Worm (Caenorhabditis elegans) whole organism, young adult: Measurements from ENCODE around the gene str-89.

Experiments
- B0336.3 ChIP-seq: fragments of 200-800 bp; sonication (Bioruptor generic); IDR thresholded peaks from 2 replicates; pipeline ENCODE4 v1.3.6; 2022; ENCODE audit warnings: missing genetic modification characterization, missing compliant biosample characterization
- F39B2.1 ChIP-seq: fragments of 200-800 bp; sonication (Bioruptor generic); IDR thresholded peaks from 2 replicates; pipeline ENCODE4 v1.3.6; 2022; ENCODE audit warnings: missing genetic modification reagents, missing genetic modification characterization, missing compliant biosample characterization
- F57C9.4 ChIP-seq: sonication (generic microtip); optimal IDR thresholded peaks from 2 replicates; lab custom pipeline; 2017; ENCODE audit warnings: mild to moderate bottlenecking, missing genetic modification characterization, missing compliant biosample characterization
- K11D2.4 ChIP-seq: fragments of 200-800 bp; sonication (Bioruptor generic); IDR thresholded peaks from 2 replicates; pipeline ENCODE4 v1.3.6; 2022; ENCODE audit warnings: missing genetic modification reagents, missing genetic modification characterization, missing compliant biosample characterization
- Y95B8A.8 ChIP-seq: fragments of 200-800 bp; sonication (Bioruptor generic); IDR thresholded peaks from 2 replicates; pipeline ENCODE4 v1.3.6; 2022; ENCODE audit warnings: missing genetic modification reagents, missing genetic modification characterization, missing compliant biosample characterization
- aptf-3 ChIP-seq: fragments of 200-800 bp; sonication (Bioruptor generic); IDR thresholded peaks from 2 replicates; pipeline ENCODE4 v1.3.6; 2022; ENCODE audit warnings: missing genetic modification characterization, missing compliant biosample characterization
- athp-1 ChIP-seq: sonication (generic microtip); optimal IDR thresholded peaks from 2 replicates; lab custom pipeline; 2017; ENCODE audit warnings: mild to moderate bottlenecking, missing genetic modification characterization, missing compliant biosample characterization
- attf-6 ChIP-seq: fragments of 200-800 bp; sonication (Bioruptor generic); IDR thresholded peaks from 2 replicates; pipeline ENCODE4 v1.3.6; 2022; ENCODE audit warnings: missing genetic modification reagents, missing genetic modification characterization, missing compliant biosample characterization
- cebp-1 ChIP-seq, 2 experiments: fragments of 200-800 bp in 1 of 2; sonication (Bioruptor generic) in 1 of 2; sonication (generic microtip) in 1 of 2; IDR thresholded peaks in 1 of 2; optimal IDR thresholded peaks in 1 of 2; 2 replicates each; pipeline versions ENCODE4 v1.3.6 to Lab custom; 2017 to 2022; ENCODE audit warnings: missing compliant biosample characterization in 2 of 2, missing genetic modification characterization in 2 of 2, mild to moderate bottlenecking in 1 of 2, missing genetic modification reagents in 1 of 2, moderate library complexity in 1 of 2
- dpff-1 ChIP-seq: sonication (generic microtip); optimal IDR thresholded peaks from 2 replicates; lab custom pipeline; 2017; ENCODE audit warnings: mild to moderate bottlenecking, missing genetic modification characterization, missing compliant biosample characterization
- ets-4 ChIP-seq: fragments of 200-800 bp; sonication (Bioruptor generic); optimal IDR thresholded peaks from 2 replicates; lab custom pipeline; 2018; ENCODE audit warnings: mild to moderate bottlenecking, missing genetic modification characterization, missing compliant biosample characterization
- hsf-1 ChIP-seq: fragments of 200-800 bp; sonication (Bioruptor generic); IDR thresholded peaks from 2 replicates; pipeline ENCODE4 v1.3.6; 2022; ENCODE audit warnings: missing genetic modification reagents, missing genetic modification characterization, missing compliant biosample characterization
- lag-1 ChIP-seq: fragments of 200-800 bp; sonication (Bioruptor generic); IDR thresholded peaks from 2 replicates; pipeline ENCODE4 v1.3.6; 2022; ENCODE audit warnings: missing genetic modification reagents, missing genetic modification characterization, missing compliant biosample characterization
- let-607 ChIP-seq, 2 experiments: fragments of 200-800 bp in 1 of 2; sonication (Bioruptor generic) in 1 of 2; sonication (generic microtip) in 1 of 2; optimal IDR thresholded peaks; 2 replicates each; lab custom pipeline; 2016 to 2018; ENCODE audit warnings: mild to moderate bottlenecking in 2 of 2, missing compliant biosample characterization in 2 of 2, missing genetic modification characterization in 2 of 2, moderate library complexity in 2 of 2, missing genotype in 1 of 2
- madf-3 ChIP-seq: fragments of 200-800 bp; sonication (Bioruptor generic); IDR thresholded peaks from 2 replicates; pipeline ENCODE4 v1.3.6; 2022; ENCODE audit warnings: missing genetic modification reagents, missing genetic modification characterization, missing compliant biosample characterization
- mes-4 ChIP-seq: sonication (generic microtip); optimal IDR thresholded peaks from 2 replicates; lab custom pipeline; 2016; ENCODE audit warnings: missing genotype, missing genetic modification characterization, missing compliant biosample characterization
- nfya-1 ChIP-seq: sonication (generic microtip); optimal IDR thresholded peaks from 2 replicates; lab custom pipeline; 2017; ENCODE audit warnings: antibody characterized with exemption, missing compliant biosample characterization, missing genetic modification characterization, borderline replicate concordance; ENCODE audit not compliant: insufficient read depth
- nfyb-1 ChIP-seq: fragments of 200-800 bp; sonication (Bioruptor generic); IDR thresholded peaks from 2 replicates; pipeline ENCODE4 v1.3.6; 2022; ENCODE audit warnings: missing genetic modification reagents, missing genetic modification characterization, missing compliant biosample characterization
- nhr-120 ChIP-seq: fragments of 200-800 bp; sonication (Bioruptor generic); IDR thresholded peaks from 2 replicates; pipeline ENCODE4 v1.3.6; 2022; ENCODE audit warnings: missing genetic modification characterization, missing compliant biosample characterization
- nhr-80 ChIP-seq: sonication (generic microtip); optimal IDR thresholded peaks from 2 replicates; lab custom pipeline; 2016; ENCODE audit warnings: missing genetic modification characterization, missing compliant biosample characterization
- nhr-90 ChIP-seq: sonication (generic microtip); optimal IDR thresholded peaks from 2 replicates; lab custom pipeline; 2016; ENCODE audit warnings: missing genotype, mild to moderate bottlenecking, missing genetic modification characterization, missing compliant biosample characterization
- pha-4 ChIP-seq: fragments of 150-350 bp; sonication (generic microtip); optimal IDR thresholded peaks from 2 replicates; lab custom pipeline; 2014; ENCODE audit warnings: missing biosample characterization, missing genetic modification reagents, missing genetic modification characterization
- repo-1 ChIP-seq: sonication (generic microtip); optimal IDR thresholded peaks from 2 replicates; lab custom pipeline; 2017; ENCODE audit warnings: mild to moderate bottlenecking, missing genetic modification characterization, missing compliant biosample characterization
- sdz-38 ChIP-seq: sonication (generic microtip); optimal IDR thresholded peaks from 2 replicates; lab custom pipeline; 2016; ENCODE audit warnings: missing genotype, missing genetic modification characterization, missing compliant biosample characterization
- snpc-1.1 ChIP-seq: sonication (generic microtip); optimal IDR thresholded peaks from 2 replicates; lab custom pipeline; 2017; ENCODE audit warnings: missing genetic modification characterization, mild to moderate bottlenecking, missing compliant biosample characterization, antibody characterized with exemption, moderate library complexity, missing genotype, missing genetic modification reagents; ENCODE audit not compliant: insufficient read depth
- snpc-1.3 ChIP-seq: sonication (generic microtip); optimal IDR thresholded peaks from 2 replicates; lab custom pipeline; 2017; ENCODE audit warnings: missing genetic modification characterization, mild to moderate bottlenecking, missing compliant biosample characterization, antibody characterized with exemption, moderate library complexity, missing genotype, missing genetic modification reagents; ENCODE audit not compliant: insufficient read depth
- zfh-2 ChIP-seq: fragments of 200-800 bp; sonication (Bioruptor generic); conservative IDR thresholded peaks from 2 replicates; pipeline ENCODE4 v1.3.6; 2022; ENCODE audit warnings: missing genetic modification reagents, missing genetic modification characterization, missing compliant biosample characterization
- zim-3 ChIP-seq: sonication (generic microtip); optimal IDR thresholded peaks from 2 replicates; lab custom pipeline; 2017; ENCODE audit warnings: mild to moderate bottlenecking, missing genetic modification characterization, moderate library complexity, missing compliant biosample characterization
- ztf-22 ChIP-seq: fragments of 200-800 bp; sonication (Bioruptor generic); optimal IDR thresholded peaks from 2 replicates; lab custom pipeline; 2018; ENCODE audit warnings: mild to moderate bottlenecking, missing genetic modification characterization, moderate library complexity, missing compliant biosample characterization

str-89 gene

DNA sequence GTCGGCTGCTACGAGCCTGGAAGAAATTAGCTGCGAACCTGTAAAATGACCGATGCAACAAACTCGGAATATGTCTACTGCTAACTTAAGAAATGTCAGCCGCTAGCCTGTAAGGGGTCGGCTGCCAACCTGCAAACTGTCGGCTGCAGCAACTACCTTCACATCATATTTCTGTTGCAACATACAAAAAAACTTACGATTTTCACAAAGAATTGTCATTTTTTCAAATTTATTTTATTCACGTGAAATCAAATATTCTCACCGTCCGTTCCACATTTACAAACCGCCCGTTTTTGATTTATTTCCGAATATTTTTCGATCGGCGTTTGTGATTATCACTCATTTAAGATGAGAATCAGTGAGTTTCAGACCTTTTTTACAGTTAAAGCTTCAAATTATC is 31.0 kb downstream of the str-89 start, which contains the start of gene Y26G10.6 (continued):
- TF ChIP-seq B0336.3 (GFP tag; lab: Robert Waterston, UW) (no peak), zim-3 (tag; lab: Kevin White, UChicago) (no peak), cebp-1 (GFP tag; IDR thresholded peaks at IDR 0.05; lab: Robert Waterston, UW) (no peak), cebp-1 (tag; optimal IDR thresholded peaks at IDR 0.05; lab: Kevin White, UChicago) (no peak), hsf-1 (GFP tag; lab: Robert Waterston, UW) (no peak), K11D2.4 (GFP tag; lab: Robert Waterston, UW) (no peak), snpc-1.1 (tag; lab: Kevin White, UChicago) (no peak), F57C9.4 (no peak), snpc-1.3 (no peak)
- TF ChIP-seq, all 124 proteins: peak for 0

- TF ChIP-seq B0336.3 (GFP tag; lab: Robert Waterston, UW) (no peak), repo-1 (tag; lab: Kevin White, UChicago) (no peak), ets-4 (no peak)
Observed at ce11 chrV:17700728-17701262, 32.2 kb downstream of the str-89 start, which contains the start of the genes Y26G10.5 and srh-32. TSS of gene Y26G10.5 (minus strand) at chrV:17700828. TSS of gene srh-32 (plus strand) at chrV:17701212.

ce11 chrV:17705814-17706213 is 37.2 kb downstream of the str-89 start, which contains the start of gene W06D12.6:
TSS of gene W06D12.6 (plus strand) at chrV:17706114.
- TF ChIP-seq lag-1 (GFP tag; lab: Robert Waterston, UW) (no peak), pha-4 (tag; lab: Kevin White, UChicago) (no peak), hsf-1 (GFP tag; lab: Robert Waterston, UW) (no peak)
- TF ChIP-seq, all 124 proteins: peak for 0

- TF ChIP-seq B0336.3 (GFP tag; lab: Robert Waterston, UW) (no peak), nfya-1 (no peak)
Observed at ce11 chrV:17706217-17706806, 37.7 kb downstream of the str-89 start.

ce11 chrV:17707022-17707421 is 38.4 kb downstream of the str-89 start, which contains the start of gene srh-31:
TSS of gene srh-31 (plus strand) at chrV:17707322.
- TF ChIP-seq aptf-3 (GFP tag; lab: Robert Waterston, UW), result no peak
- no peak for TF ChIP-seq dpff-1 (tag; lab: Kevin White, UChicago)
- TF ChIP-seq mes-4 (tag; lab: Kevin White, UChicago), result no peak
- TF ChIP-seq, all 124 proteins: peak for 0

ce11 chrV:17712349-17712748 is 43.7 kb downstream of the str-89 start:
- 0 out of 2 replicates have a peak, but pooled peaks have one; percentile 44 for TF ChIP-seq nhr-120 (GFP tag; lab: Robert Waterston, UW)
- no peak for TF ChIP-seq attf-6 (GFP tag; lab: Robert Waterston, UW)
- TF ChIP-seq zfh-2 (GFP tag; lab: Robert Waterston, UW), result peak; percentile 68

DNA sequence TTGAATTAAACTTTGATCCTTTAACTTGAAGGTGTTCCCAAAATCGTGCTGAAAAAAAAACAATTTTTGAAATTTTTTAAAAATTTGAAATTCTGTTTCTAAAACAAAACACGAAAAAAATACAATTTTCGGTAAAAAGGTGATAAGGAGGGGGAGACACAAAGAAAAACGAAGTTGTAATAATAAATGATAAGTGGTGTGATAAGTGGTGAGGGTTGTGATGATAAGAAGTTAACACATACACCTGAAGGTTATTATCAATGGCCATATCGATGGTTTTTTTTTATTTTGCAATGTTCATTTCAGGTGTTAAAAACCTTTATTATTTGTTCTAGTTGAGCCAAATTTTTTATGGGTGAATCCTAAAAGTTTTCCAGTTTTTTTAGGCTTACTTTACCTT is 45.7 kb downstream of the str-89 start, which contains the start of gene twk-33:
Gene twk-33 (minus strand): TSS at position 48 of the 400 bp plus-strand sequence.
- no peak for TF ChIP-seq Y95B8A.8 (GFP tag; lab: Robert Waterston, UW)
- peak; percentile 76 for TF ChIP-seq nhr-80

- TF ChIP-seq zfh-2 (GFP tag; lab: Robert Waterston, UW) (no peak), nfyb-1 (GFP tag; lab: Robert Waterston, UW) (no peak), madf-3 (no peak), snpc-1.3 (no peak), nhr-120 (GFP tag; lab: Robert Waterston, UW) (no peak), sdz-38 (no peak), K11D2.4 (GFP tag; lab: Robert Waterston, UW) (no peak), nfya-1 (no peak), athp-1 (tag; lab: Kevin White, UChicago) (no peak), nhr-90 (no peak), ztf-22 (no peak), F39B2.1 (no peak), let-607 (tag; optimal IDR thresholded peaks at IDR 0.05; lab: Kevin White, UChicago) (no peak)
Observed at ce11 chrV:17718647-17719046, 50.0 kb downstream of the str-89 start, which contains the start of gene str-77. TSS of gene str-77 (plus strand) at chrV:17718947.
